Fruit fly (Drosophila melanogaster) whole organism, embryonic: ENCODE results near the gene Claspin.
A peak's percentile ranks its signal among the peaks of the same experiment; 100 is the strongest.

Experiments used
- B-H1 ChIP-seq: fragments of 200-800 bp; sonication (Bioruptor generic); IDR thresholded peaks from 3 replicates; pipeline ENCODE4 v1.3.6; 2022; ENCODE audit warnings: missing biosample characterization, missing genetic modification characterization
- B-H2 ChIP-seq: fragments of 200-800 bp; sonication (Bioruptor generic); optimal IDR thresholded peaks from 2 replicates; lab custom pipeline; 2018; ENCODE audit warnings: missing biosample characterization, mild to moderate bottlenecking, missing genetic modification characterization
- CG10267 ChIP-seq: fragments of 200-800 bp; sonication (Bioruptor generic); optimal IDR thresholded peaks from 2 replicates; lab custom pipeline; 2018; ENCODE audit warnings: missing biosample characterization, mild to moderate bottlenecking, missing genetic modification characterization, moderate library complexity
- CG10565 ChIP-seq: fragments of 200-800 bp; sonication (Bioruptor generic); optimal IDR thresholded peaks from 3 replicates; lab custom pipeline; 2016; ENCODE audit warnings: missing biosample characterization, mild to moderate bottlenecking, missing genetic modification characterization
- CG11560 ChIP-seq: fragments of 200-800 bp; sonication (Bioruptor generic); IDR thresholded peaks from 3 replicates; pipeline ENCODE4 v1.3.6; 2022; ENCODE audit warnings: missing biosample characterization, missing genetic modification characterization
- CG12659 ChIP-seq: fragments of 200-800 bp; sonication (Bioruptor generic); optimal IDR thresholded peaks from 3 replicates; lab custom pipeline; 2017; ENCODE audit warnings: mild to moderate bottlenecking, missing biosample characterization, missing genetic modification reagents, missing genetic modification characterization
- CG12769 ChIP-seq: fragments of 200-800 bp; sonication (Bioruptor generic); optimal IDR thresholded peaks from 2 replicates; lab custom pipeline; 2019; ENCODE audit warnings: missing biosample characterization, mild to moderate bottlenecking, missing genetic modification characterization, moderate library complexity
- CG13296 ChIP-seq: fragments of 200-800 bp; sonication (Bioruptor generic); optimal IDR thresholded peaks from 3 replicates; lab custom pipeline; 2018; ENCODE audit warnings: missing biosample characterization, mild to moderate bottlenecking, missing genetic modification characterization
- CG13775 ChIP-seq: fragments of 200-800 bp; sonication (Bioruptor generic); optimal IDR thresholded peaks from 3 replicates; lab custom pipeline; 2017; ENCODE audit warnings: missing biosample characterization, mild to moderate bottlenecking, missing genetic modification characterization
- CG13894 ChIP-seq: fragments of 200-800 bp; sonication (Bioruptor generic); optimal IDR thresholded peaks from 3 replicates; lab custom pipeline; 2018; ENCODE audit warnings: missing biosample characterization, mild to moderate bottlenecking, missing genetic modification characterization, moderate library complexity
- CG14441 ChIP-seq: fragments of 200-800 bp; sonication (Bioruptor generic); IDR thresholded peaks from 2 replicates; pipeline ENCODE4 v1.3.6; 2022; ENCODE audit warnings: missing biosample characterization, missing genetic modification characterization
- CG15479 ChIP-seq: fragments of 200-800 bp; sonication (Bioruptor generic); optimal IDR thresholded peaks from 3 replicates; lab custom pipeline; 2019; ENCODE audit warnings: missing biosample characterization, mild to moderate bottlenecking, missing genetic modification characterization, moderate library complexity
- CG17385 ChIP-seq: fragments of 200-800 bp; sonication (Bioruptor generic); optimal IDR thresholded peaks from 3 replicates; lab custom pipeline; 2018; ENCODE audit warnings: missing biosample characterization, mild to moderate bottlenecking, missing genetic modification characterization
- CG1792 ChIP-seq: fragments of 200-800 bp; sonication (Bioruptor generic); optimal IDR thresholded peaks from 2 replicates; lab custom pipeline; 2016; ENCODE audit warnings: missing biosample characterization, missing genetic modification characterization
- CG18262 ChIP-seq: fragments of 200-800 bp; optimal IDR thresholded peaks from 3 replicates; lab custom pipeline; 2019; ENCODE audit warnings: missing biosample characterization, mild to moderate bottlenecking, missing genetic modification characterization, moderate library complexity
- CG18476 ChIP-seq: fragments of 200-800 bp; sonication (Bioruptor generic); optimal IDR thresholded peaks from 2 replicates; lab custom pipeline; 2016; ENCODE audit warnings: missing biosample characterization, mild to moderate bottlenecking, missing genetic modification characterization
- CG4360 ChIP-seq: fragments of 200-800 bp; sonication (Bioruptor generic); IDR thresholded peaks from 2 replicates; pipeline ENCODE4 v1.3.6; 2022; ENCODE audit warnings: missing biosample characterization, missing genetic modification characterization
- CG4730 ChIP-seq: fragments of 200-800 bp; sonication (Bioruptor generic); IDR thresholded peaks from 2 replicates; pipeline ENCODE4 v1.3.6; 2022; ENCODE audit warnings: missing biosample characterization, missing genetic modification characterization
- CG6175 ChIP-seq: fragments of 200-800 bp; sonication (Bioruptor generic); IDR thresholded peaks from 3 replicates; pipeline ENCODE4 v1.3.6; 2022; ENCODE audit warnings: missing biosample characterization, missing genetic modification characterization
- CG6654 ChIP-seq: fragments of 200-800 bp; sonication (Bioruptor generic); optimal IDR thresholded peaks from 2 replicates; lab custom pipeline; 2017; ENCODE audit warnings: missing biosample characterization, mild to moderate bottlenecking, missing genetic modification characterization
- CG7839 ChIP-seq: fragments of 200-800 bp; sonication (Bioruptor generic); optimal IDR thresholded peaks from 3 replicates; lab custom pipeline; 2018; ENCODE audit warnings: missing biosample characterization, mild to moderate bottlenecking, missing genetic modification characterization, moderate library complexity
- CG8089 ChIP-seq: fragments of 200-800 bp; sonication (Bioruptor generic); optimal IDR thresholded peaks from 3 replicates; lab custom pipeline; 2016; ENCODE audit warnings: missing biosample characterization, missing genetic modification characterization
- CG9727 ChIP-seq: fragments of 200-800 bp; sonication (Bioruptor generic); optimal IDR thresholded peaks from 3 replicates; lab custom pipeline; 2017; ENCODE audit warnings: missing biosample characterization, mild to moderate bottlenecking, missing genetic modification characterization
- CG9932 ChIP-seq: fragments of 200-800 bp; sonication (Bioruptor generic); IDR thresholded peaks from 2 replicates; pipeline ENCODE4 v1.3.6; 2022; ENCODE audit warnings: missing biosample characterization, missing genetic modification characterization
- D ChIP-seq, 2 experiments: fragments of 200-800 bp in 1 of 2; fragments of >200 bp in 1 of 2; sonication (Bioruptor generic) in 1 of 2; optimal IDR thresholded peaks; 2 replicates in 1 of 2; 3 replicates in 1 of 2; lab custom pipeline; 2017; ENCODE audit warnings: mild to moderate bottlenecking in 1 of 2, missing biosample characterization in 1 of 2, missing genetic modification characterization in 1 of 2, missing genetic modification reagents in 1 of 2
- D19A ChIP-seq: fragments of 200-800 bp; optimal IDR thresholded peaks from 3 replicates; lab custom pipeline; 2019; ENCODE audit warnings: missing biosample characterization, mild to moderate bottlenecking, missing genetic modification characterization, moderate library complexity
- Ets65A ChIP-seq: fragments of 200-800 bp; sonication (Bioruptor generic); peaks from one replicate; lab custom pipeline; 2016; ENCODE audit warnings: missing biosample characterization, missing genetic modification characterization
- HLH54F ChIP-seq: fragments of 200-800 bp; sonication (Bioruptor generic); optimal IDR thresholded peaks from 3 replicates; lab custom pipeline; 2016; ENCODE audit warnings: missing biosample characterization, missing genetic modification characterization
- Lhr ChIP-seq: fragments of 200-800 bp; sonication (Bioruptor generic); optimal IDR thresholded peaks from 3 replicates; lab custom pipeline; 2017; ENCODE audit warnings: mild to moderate bottlenecking, missing biosample characterization, missing genetic modification reagents, missing genetic modification characterization
- Med ChIP-seq: fragments of 200-800 bp; sonication (Bioruptor generic); peaks from one replicate; lab custom pipeline; 2016; ENCODE audit warnings: missing biosample characterization, missing genetic modification characterization, mild to moderate bottlenecking, inconsistent platforms, moderate library complexity
- NFAT ChIP-seq: fragments of 200-800 bp; sonication (Bioruptor generic); IDR thresholded peaks from 2 replicates; pipeline ENCODE4 v1.3.6; 2022; ENCODE audit warnings: missing biosample characterization, missing genetic modification characterization
- Six4 ChIP-seq: fragments of 200-800 bp; sonication (Bioruptor generic); optimal IDR thresholded peaks from 2 replicates; lab custom pipeline; 2016; ENCODE audit warnings: missing biosample characterization, missing genetic modification characterization
- Ssrp ChIP-seq: fragments of 200-800 bp; sonication (Bioruptor generic); optimal IDR thresholded peaks from 2 replicates; lab custom pipeline; 2018; ENCODE audit warnings: missing biosample characterization, mild to moderate bottlenecking, missing genetic modification characterization, moderate library complexity
- chn ChIP-seq: fragments of 200-800 bp; sonication (Bioruptor generic); optimal IDR thresholded peaks from 2 replicates; lab custom pipeline; 2016; ENCODE audit warnings: missing biosample characterization, missing genetic modification characterization
- croc ChIP-seq: fragments of 200-800 bp; sonication (Bioruptor generic); conservative IDR thresholded peaks from 3 replicates; pipeline ENCODE4 v1.3.6; 2022; ENCODE audit warnings: missing biosample characterization, missing genetic modification characterization
- da ChIP-seq: fragments of 200-800 bp; sonication (Bioruptor generic); optimal IDR thresholded peaks from 2 replicates; lab custom pipeline; 2016; ENCODE audit warnings: missing biosample characterization, missing genetic modification characterization
- dimm ChIP-seq: fragments of 200-800 bp; sonication (Bioruptor generic); IDR thresholded peaks from 2 replicates; pipeline ENCODE4 v1.3.6; 2022; ENCODE audit warnings: missing biosample characterization, missing genetic modification characterization
- dmrt11E ChIP-seq: fragments of 200-800 bp; sonication (Bioruptor generic); optimal IDR thresholded peaks from 3 replicates; lab custom pipeline; 2018; ENCODE audit warnings: missing biosample characterization, mild to moderate bottlenecking, missing genetic modification characterization, moderate library complexity
- en ChIP-seq: fragments of 200-800 bp; sonication (Bioruptor generic); optimal IDR thresholded peaks from 2 replicates; lab custom pipeline; 2016; ENCODE audit warnings: missing biosample characterization, missing genetic modification characterization
- gcm ChIP-seq: fragments of 200-800 bp; sonication (Bioruptor generic); optimal IDR thresholded peaks from 2 replicates; lab custom pipeline; 2019; ENCODE audit warnings: missing biosample characterization, mild to moderate bottlenecking, missing genetic modification characterization, moderate library complexity
- hb ChIP-seq: fragments of 200-800 bp; sonication (Bioruptor generic); IDR thresholded peaks from 3 replicates; pipeline ENCODE4 v1.3.6; 2022; ENCODE audit warnings: missing biosample characterization, missing genetic modification characterization; ENCODE audit not compliant: partially characterized antibody
- klu ChIP-seq: fragments of 200-800 bp; sonication (Bioruptor generic); IDR thresholded peaks from 2 replicates; pipeline ENCODE4 v1.3.6; 2022; ENCODE audit warnings: missing biosample characterization, missing genetic modification characterization
- mirr ChIP-seq: fragments of 200-800 bp; sonication (Bioruptor generic); optimal IDR thresholded peaks from 3 replicates; lab custom pipeline; 2018; ENCODE audit warnings: missing biosample characterization, mild to moderate bottlenecking, missing genetic modification characterization
- seq ChIP-seq: fragments of 200-800 bp; sonication (Bioruptor generic); IDR thresholded peaks from 2 replicates; pipeline ENCODE4 v1.3.6; 2022; ENCODE audit warnings: missing biosample characterization, missing genetic modification characterization
- slbo ChIP-seq: fragments of 200-800 bp; sonication (Bioruptor generic); IDR thresholded peaks from 2 replicates; pipeline ENCODE4 v1.3.6; 2022; ENCODE audit warnings: missing biosample characterization, missing genetic modification characterization
- sqz ChIP-seq: fragments of 200-800 bp; sonication (Bioruptor generic); optimal IDR thresholded peaks from 3 replicates; lab custom pipeline; 2018; ENCODE audit warnings: missing biosample characterization, mild to moderate bottlenecking, missing genetic modification characterization
- tgo ChIP-seq: fragments of 200-800 bp; sonication (Bioruptor generic); IDR thresholded peaks from 3 replicates; pipeline ENCODE4 v1.3.6; 2022; ENCODE audit warnings: missing biosample characterization, missing genetic modification characterization

Claspin gene

DNA sequence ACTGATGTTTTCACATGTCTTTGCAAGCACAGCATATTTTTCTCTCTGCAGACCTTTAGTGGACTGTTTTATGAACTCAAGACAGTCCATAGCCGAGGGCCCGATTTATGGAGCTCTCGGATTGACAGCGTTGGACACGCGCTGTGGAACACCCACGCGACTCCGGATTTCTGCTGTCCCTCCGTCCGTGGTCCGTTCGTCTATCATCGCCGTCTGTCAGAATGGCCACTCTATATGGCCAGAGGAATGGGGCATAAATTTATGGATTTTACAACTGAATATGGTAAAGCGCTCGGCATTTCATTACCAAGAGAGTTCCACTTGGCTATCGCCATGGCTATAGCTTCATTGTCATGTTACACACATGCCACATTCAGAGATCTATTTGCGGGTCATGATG lies 14.8 kb downstream of the Claspin start (continued):
- TF ChIP-seq mirr (GFP tag; lab: Kevin White, UChicago) (no peak), CG18476 (GFP tag; lab: Kevin White, UChicago) (no peak), Ets65A (GFP tag; lab: Kevin White, UChicago) (no peak), chn (GFP tag; lab: Kevin White, UChicago) (no peak), CG6654 (GFP tag; lab: Kevin White, UChicago) (no peak), Ssrp (tag; lab: Kevin White, UChicago) (no peak), CG9932 (GFP tag; lab: Robert Waterston, UW) (no peak), sqz (GFP tag; lab: Kevin White, UChicago) (no peak), klu (no peak), CG4730 (GFP tag; lab: Robert Waterston, UW) (no peak), slbo (GFP tag; lab: Robert Waterston, UW) (0 out of 2 replicates have a peak, but pooled peaks have one; percentile 24), NFAT (GFP tag; lab: Robert Waterston, UW) (no peak), da (no peak), CG12769 (tag; lab: Kevin White, UChicago) (peak; percentile 27), hb (no peak), dmrt11E (tag; lab: Kevin White, UChicago) (no peak), CG13894 (tag; lab: Kevin White, UChicago) (peak; percentile 83), CG1792 (GFP tag; lab: Kevin White, UChicago) (no peak), dimm (no peak), CG10267 (no peak), CG18262 (no peak), B-H2 (GFP tag; lab: Kevin White, UChicago) (no peak), CG11560 (tag; lab: Robert Waterston, UW) (0 out of 3 replicates have a peak, but pooled peaks have one; percentile 8), Six4 (GFP tag; lab: Kevin White, UChicago) (no peak), en (GFP tag; lab: Kevin White, UChicago) (no peak), CG13296 (GFP tag; lab: Kevin White, UChicago) (no peak), D (optimal IDR thresholded peaks at IDR 0.05; lab: Kevin White, UChicago) (no peak), D (GFP tag; optimal IDR thresholded peaks at IDR 0.05; lab: Kevin White, UChicago) (no peak), CG15479 (no peak), CG12659 (GFP tag; lab: Kevin White, UChicago) (no peak), CG9727 (GFP tag; lab: Kevin White, UChicago) (no peak), CG7839 (tag; lab: Kevin White, UChicago) (no peak), HLH54F (GFP tag; lab: Kevin White, UChicago) (no peak), croc (GFP tag; lab: Robert Waterston, UW) (no peak), CG17385 (GFP tag; lab: Kevin White, UChicago) (no peak), CG8089 (GFP tag; lab: Kevin White, UChicago) (no peak), CG4360 (GFP tag; lab: Robert Waterston, UW) (no peak), Med (peak; percentile 45), Lhr (GFP tag; lab: Kevin White, UChicago) (no peak), D19A (tag; lab: Kevin White, UChicago) (no peak), tgo (no peak), CG10565 (no peak), B-H1 (GFP tag; lab: Robert Waterston, UW) (no peak), CG13775 (no peak), gcm (GFP tag; lab: Kevin White, UChicago) (no peak), seq (GFP tag; lab: Robert Waterston, UW) (no peak), CG6175 (GFP tag; lab: Robert Waterston, UW) (no peak), CG14441 (GFP tag; lab: Robert Waterston, UW) (0 out of 2 replicates have a peak, but pooled peaks have one; percentile 44)
